Fruit fly (Drosophila melanogaster) whole organism, embryonic: ENCODE measurements around the gene CG13982.

Experiments used
- Adf1 ChIP-seq: fragments of 200-800 bp; sonication (Bioruptor generic); IDR thresholded peaks from 2 replicates; pipeline ENCODE4 v1.3.6; 2022; ENCODE audit warnings: missing biosample characterization, missing genetic modification characterization
- CG10209 ChIP-seq: fragments of 200-800 bp; sonication (Bioruptor generic); optimal IDR thresholded peaks from 3 replicates; lab custom pipeline; 2017; ENCODE audit warnings: missing biosample characterization, mild to moderate bottlenecking, missing genetic modification characterization, missing genetic modification reagents
- CG11398 ChIP-seq: fragments of 200-800 bp; sonication (Bioruptor generic); optimal IDR thresholded peaks from 2 replicates; lab custom pipeline; 2016; ENCODE audit warnings: missing biosample characterization, missing genetic modification characterization
- CG12299 ChIP-seq: fragments of 200-800 bp; sonication (Bioruptor generic); optimal IDR thresholded peaks from 2 replicates; lab custom pipeline; 2018; ENCODE audit warnings: missing biosample characterization, mild to moderate bottlenecking, missing genetic modification characterization
- CG12942 ChIP-seq: fragments of 200-800 bp; sonication (Bioruptor generic); optimal IDR thresholded peaks from 3 replicates; lab custom pipeline; 2016; ENCODE audit warnings: missing biosample characterization, missing genetic modification characterization
- CG13775 ChIP-seq: fragments of 200-800 bp; sonication (Bioruptor generic); optimal IDR thresholded peaks from 3 replicates; lab custom pipeline; 2017; ENCODE audit warnings: missing biosample characterization, mild to moderate bottlenecking, missing genetic modification characterization
- CG14860 ChIP-seq: fragments of 200-800 bp; sonication (Bioruptor generic); IDR thresholded peaks from 3 replicates; pipeline ENCODE4 v1.3.6; 2022; ENCODE audit warnings: missing biosample characterization, missing genetic modification characterization; ENCODE audit not compliant: partially characterized antibody
- CG1529 ChIP-seq: fragments of 200-800 bp; sonication (Bioruptor generic); optimal IDR thresholded peaks from 3 replicates; lab custom pipeline; 2018; ENCODE audit warnings: missing biosample characterization, missing genetic modification characterization
- CG17359 ChIP-seq: fragments of 200-800 bp; sonication (Bioruptor generic); optimal IDR thresholded peaks from 3 replicates; lab custom pipeline; 2018; ENCODE audit warnings: missing biosample characterization, mild to moderate bottlenecking, missing genetic modification characterization, moderate library complexity
- CG17802 ChIP-seq: fragments of 200-800 bp; sonication (Bioruptor generic); optimal IDR thresholded peaks from 2 replicates; lab custom pipeline; 2018; ENCODE audit warnings: missing biosample characterization, mild to moderate bottlenecking, missing genetic modification characterization, moderate library complexity
- CG18262 ChIP-seq: fragments of 200-800 bp; optimal IDR thresholded peaks from 3 replicates; lab custom pipeline; 2019; ENCODE audit warnings: missing biosample characterization, mild to moderate bottlenecking, missing genetic modification characterization, moderate library complexity
- CG3065 ChIP-seq: fragments of 200-800 bp; sonication (Bioruptor generic); optimal IDR thresholded peaks from 2 replicates; lab custom pipeline; 2016; ENCODE audit warnings: missing biosample characterization, missing genetic modification characterization
- CG31388 ChIP-seq: fragments of 200-800 bp; sonication (Bioruptor generic); optimal IDR thresholded peaks from 2 replicates; lab custom pipeline; 2016; ENCODE audit warnings: missing biosample characterization, missing genetic modification characterization
- CG4707 ChIP-seq: fragments of 200-800 bp; sonication (Bioruptor generic); optimal IDR thresholded peaks from 2 replicates; lab custom pipeline; 2018; ENCODE audit warnings: missing biosample characterization, mild to moderate bottlenecking, missing genetic modification characterization, moderate library complexity
- CG4820 ChIP-seq: fragments of 200-800 bp; sonication (Bioruptor generic); optimal IDR thresholded peaks from 3 replicates; lab custom pipeline; 2016; ENCODE audit warnings: missing biosample characterization, missing genetic modification characterization
- CG6654 ChIP-seq: fragments of 200-800 bp; sonication (Bioruptor generic); optimal IDR thresholded peaks from 2 replicates; lab custom pipeline; 2017; ENCODE audit warnings: missing biosample characterization, mild to moderate bottlenecking, missing genetic modification characterization
- CG6791 ChIP-seq: fragments of 200-800 bp; sonication (Bioruptor generic); IDR thresholded peaks from 3 replicates; pipeline ENCODE4 v1.3.6; 2022; ENCODE audit warnings: missing biosample characterization, missing genetic modification characterization; ENCODE audit not compliant: partially characterized antibody
- CG6813 ChIP-seq: fragments of 200-800 bp; sonication (Bioruptor generic); optimal IDR thresholded peaks from 2 replicates; lab custom pipeline; 2017; ENCODE audit warnings: missing biosample characterization, missing genetic modification characterization, mild to moderate bottlenecking, moderate library complexity, missing genetic modification reagents
- CG7556 ChIP-seq: fragments of 200-800 bp; sonication (Bioruptor generic); optimal IDR thresholded peaks from 2 replicates; lab custom pipeline; 2017; ENCODE audit warnings: missing biosample characterization, mild to moderate bottlenecking, missing genetic modification characterization
- CG7786 ChIP-seq: fragments of 200-800 bp; sonication (Bioruptor generic); optimal IDR thresholded peaks from 2 replicates; lab custom pipeline; 2016; ENCODE audit warnings: missing biosample characterization, missing genetic modification characterization
- CG8359 ChIP-seq: fragments of 200-800 bp; sonication (Bioruptor generic); optimal IDR thresholded peaks from 2 replicates; lab custom pipeline; 2017; ENCODE audit warnings: missing biosample characterization, mild to moderate bottlenecking, missing genetic modification characterization, borderline replicate concordance
- CG9876 ChIP-seq: fragments of 200-800 bp; sonication (Bioruptor generic); optimal IDR thresholded peaks from 2 replicates; lab custom pipeline; 2016; ENCODE audit warnings: missing biosample characterization, missing genetic modification characterization
- CG9932 ChIP-seq: fragments of 200-800 bp; sonication (Bioruptor generic); IDR thresholded peaks from 2 replicates; pipeline ENCODE4 v1.3.6; 2022; ENCODE audit warnings: missing biosample characterization, missing genetic modification characterization
- CHES-1-like ChIP-seq: fragments of 200-800 bp; sonication (Bioruptor generic); optimal IDR thresholded peaks from 2 replicates; lab custom pipeline; 2016; ENCODE audit warnings: missing biosample characterization, missing genetic modification characterization
- Dad ChIP-seq: fragments of 200-800 bp; sonication (Bioruptor generic); optimal IDR thresholded peaks from 3 replicates; lab custom pipeline; 2016; ENCODE audit warnings: missing biosample characterization, missing genetic modification characterization
- Dfd ChIP-seq, 2 experiments: fragments of >200 bp; optimal IDR thresholded peaks; 2 replicates each; lab custom pipeline; 2017; ENCODE audit warnings: missing biosample characterization in 2 of 2, missing genetic modification characterization in 2 of 2
- ERR ChIP-seq: fragments of 200-800 bp; sonication (Bioruptor generic); optimal IDR thresholded peaks from 2 replicates; lab custom pipeline; 2016; ENCODE audit warnings: missing biosample characterization, missing genetic modification characterization
- Elba2 ChIP-seq: fragments of 200-800 bp; sonication (Bioruptor generic); optimal IDR thresholded peaks from 3 replicates; lab custom pipeline; 2016; ENCODE audit warnings: missing biosample characterization, missing genetic modification characterization
- Ets97D ChIP-seq: fragments of 200-800 bp; sonication (Bioruptor generic); optimal IDR thresholded peaks from 3 replicates; lab custom pipeline; 2016; ENCODE audit warnings: missing biosample characterization, missing genetic modification characterization
- HLH4C ChIP-seq: fragments of 200-800 bp; sonication (Bioruptor generic); IDR thresholded peaks from 3 replicates; pipeline ENCODE4 v1.3.6; 2022; ENCODE audit warnings: missing biosample characterization, missing genetic modification characterization; ENCODE audit not compliant: partially characterized antibody
- Hand ChIP-seq: fragments of 200-800 bp; sonication (Bioruptor generic); optimal IDR thresholded peaks from 2 replicates; lab custom pipeline; 2017; ENCODE audit warnings: mild to moderate bottlenecking, missing biosample characterization, missing genetic modification reagents, missing genetic modification characterization
- Hsf ChIP-seq: fragments of 200-800 bp; sonication (Bioruptor generic); optimal IDR thresholded peaks from 3 replicates; lab custom pipeline; 2016; ENCODE audit warnings: missing biosample characterization, missing genetic modification characterization
- MESR4 ChIP-seq: fragments of 200-800 bp; sonication (Bioruptor generic); optimal IDR thresholded peaks from 2 replicates; lab custom pipeline; 2018; ENCODE audit warnings: missing biosample characterization, mild to moderate bottlenecking, missing genetic modification characterization, moderate library complexity
- Ravus ChIP-seq: fragments of 200-800 bp; sonication (Bioruptor generic); IDR thresholded peaks from 2 replicates; pipeline ENCODE4 v1.3.6; 2022; ENCODE audit warnings: missing biosample characterization, missing genetic modification characterization
- Taf1 ChIP-seq: fragments of 200-800 bp; sonication (Bioruptor generic); IDR thresholded peaks from 2 replicates; pipeline ENCODE4 v1.3.6; 2022; ENCODE audit warnings: missing biosample characterization, missing genetic modification characterization
- cas ChIP-seq: fragments of 200-800 bp; sonication (Bioruptor generic); IDR thresholded peaks from 2 replicates; pipeline ENCODE4 v1.3.6; 2022; ENCODE audit warnings: missing biosample characterization, missing genetic modification characterization
- chif ChIP-seq, 2 experiments: fragments of 200-800 bp; sonication (Bioruptor generic); optimal IDR thresholded peaks; 3 replicates each; lab custom pipeline; 2016; ENCODE audit warnings: missing biosample characterization in 2 of 2, missing genetic modification characterization in 2 of 2
- chinmo ChIP-seq: fragments of 200-800 bp; sonication (Bioruptor generic); IDR thresholded peaks from 4 replicates; pipeline ENCODE4 v1.3.6; 2022; ENCODE audit warnings: missing biosample characterization, missing genetic modification characterization; ENCODE audit not compliant: partially characterized antibody
- chn ChIP-seq: fragments of 200-800 bp; sonication (Bioruptor generic); optimal IDR thresholded peaks from 2 replicates; lab custom pipeline; 2016; ENCODE audit warnings: missing biosample characterization, missing genetic modification characterization
- crc ChIP-seq: fragments of 200-800 bp; sonication (Bioruptor generic); optimal IDR thresholded peaks from 2 replicates; lab custom pipeline; 2016; ENCODE audit warnings: missing biosample characterization, missing genetic modification characterization
- eyg ChIP-seq: fragments of 200-800 bp; sonication (Bioruptor generic); optimal IDR thresholded peaks from 3 replicates; lab custom pipeline; 2016; ENCODE audit warnings: missing biosample characterization, missing genetic modification characterization
- ham ChIP-seq: fragments of 200-800 bp; sonication (Bioruptor generic); IDR thresholded peaks from 2 replicates; pipeline ENCODE4 v1.3.6; 2022; ENCODE audit warnings: missing biosample characterization, missing genetic modification characterization
- kah ChIP-seq: fragments of 200-800 bp; sonication (Bioruptor generic); optimal IDR thresholded peaks from 2 replicates; lab custom pipeline; 2018; ENCODE audit warnings: missing biosample characterization, mild to moderate bottlenecking, missing genetic modification characterization
- lola ChIP-seq, 3 experiments: fragments of >200 bp in 2 of 3; fragments of 200-800 bp in 1 of 3; sonication (Bioruptor generic) in 1 of 3; optimal IDR thresholded peaks; 2 replicates each; lab custom pipeline; 2017 to 2019; ENCODE audit warnings: missing biosample characterization in 3 of 3, missing genetic modification characterization in 3 of 3, mild to moderate bottlenecking in 1 of 3, moderate library complexity in 1 of 3
- maf-S ChIP-seq: fragments of 200-800 bp; sonication (Bioruptor generic); optimal IDR thresholded peaks from 2 replicates; lab custom pipeline; 2016; ENCODE audit warnings: missing biosample characterization, missing genetic modification characterization
- mld ChIP-seq: fragments of 200-800 bp; sonication (Bioruptor generic); IDR thresholded peaks from 3 replicates; pipeline ENCODE4 v1.3.6; 2022; ENCODE audit warnings: missing biosample characterization, missing genetic modification characterization; ENCODE audit not compliant: partially characterized antibody
- schlank ChIP-seq: fragments of 200-800 bp; sonication (Bioruptor generic); optimal IDR thresholded peaks from 2 replicates; lab custom pipeline; 2018; ENCODE audit warnings: missing biosample characterization, mild to moderate bottlenecking, missing genetic modification characterization
- sim ChIP-seq: fragments of 200-800 bp; sonication (Bioruptor generic); IDR thresholded peaks from 2 replicates; pipeline ENCODE4 v1.3.6; 2022; ENCODE audit warnings: missing biosample characterization, missing genetic modification characterization
- sug ChIP-seq: fragments of 200-800 bp; optimal IDR thresholded peaks from 2 replicates; lab custom pipeline; 2019; ENCODE audit warnings: missing biosample characterization, mild to moderate bottlenecking, missing genetic modification characterization, moderate library complexity
- tin ChIP-seq: fragments of 200-800 bp; sonication (Bioruptor generic); optimal IDR thresholded peaks from 3 replicates; lab custom pipeline; 2016; ENCODE audit warnings: missing biosample characterization, missing genetic modification characterization
- tup ChIP-seq: fragments of 200-800 bp; sonication (Bioruptor generic); optimal IDR thresholded peaks from 2 replicates; lab custom pipeline; 2016; ENCODE audit warnings: missing biosample characterization, mild to moderate bottlenecking, missing genetic modification characterization, moderate library complexity

The CG13982 gene

DNA sequence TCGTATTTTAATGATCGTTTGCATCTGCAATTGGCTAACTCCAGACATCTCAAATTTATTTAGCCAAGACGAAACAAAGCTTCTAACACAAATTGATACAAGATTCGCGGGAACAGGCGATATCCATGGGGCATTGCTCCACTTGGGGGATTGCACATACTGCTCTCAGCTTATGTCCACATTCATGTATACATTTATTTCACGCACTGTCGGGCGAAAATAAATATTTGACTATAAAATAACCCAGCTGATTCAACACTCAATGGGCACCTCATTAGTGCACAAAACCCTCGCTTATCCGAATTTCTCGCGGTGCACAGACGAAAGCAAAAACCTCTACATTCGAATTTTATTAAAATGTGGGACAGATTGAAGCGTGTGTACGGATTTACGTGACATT lies 49.4 kb downstream of the CG13982 start (continued):
- peak; percentile 52 for TF ChIP-seq CG1529 (GFP tag; lab: Kevin White, UChicago)
- TF ChIP-seq CG17802 (tag; lab: Kevin White, UChicago): no peak
- TF ChIP-seq CG3065 (GFP tag; lab: Kevin White, UChicago): no peak
- TF ChIP-seq Adf1 (GFP tag; lab: Robert Waterston, UW): no peak
- TF ChIP-seq ERR: no peak
- TF ChIP-seq CG12942 (GFP tag; lab: Kevin White, UChicago): no peak
- TF ChIP-seq Elba2 (GFP tag; lab: Kevin White, UChicago): no peak
- TF ChIP-seq Ravus (GFP tag; lab: Robert Waterston, UW): no peak
- TF ChIP-seq kah (GFP tag; lab: Kevin White, UChicago): peak; percentile 49
- no peak for TF ChIP-seq Hand (GFP tag; lab: Kevin White, UChicago)
- TF ChIP-seq sim: no peak
- no peak for TF ChIP-seq schlank (tag; lab: Kevin White, UChicago)
- TF ChIP-seq ham (GFP tag; lab: Robert Waterston, UW): no peak
- 0 out of 3 replicates have a peak, but pooled peaks have one; percentile 32 for TF ChIP-seq CG6791
- no peak for TF ChIP-seq CG7556 (GFP tag; lab: Kevin White, UChicago)
- TF ChIP-seq CG7786 (GFP tag; lab: Kevin White, UChicago): no peak
- no peak for TF ChIP-seq CG13775 (GFP tag; lab: Kevin White, UChicago)
- no peak for TF ChIP-seq cas (GFP tag; lab: Robert Waterston, UW)
- TF ChIP-seq CG6813 (GFP tag; lab: Kevin White, UChicago): peak; percentile 70
- no peak for TF ChIP-seq crc (GFP tag; lab: Kevin White, UChicago)
- TF ChIP-seq maf-S (GFP tag; lab: Kevin White, UChicago): no peak
- no peak for TF ChIP-seq tup
- no peak for TF ChIP-seq chn (GFP tag; lab: Kevin White, UChicago)
- no peak for TF ChIP-seq MESR4 (GFP tag; lab: Kevin White, UChicago)
- no peak for TF ChIP-seq Dfd (GFP tag; optimal IDR thresholded peaks at IDR 0.05; lab: Kevin White, UChicago)
- TF ChIP-seq mld (GFP tag; lab: Robert Waterston, UW): no peak
- no peak for TF ChIP-seq tin (GFP tag; lab: Kevin White, UChicago)
- TF ChIP-seq chinmo (GFP tag; lab: Robert Waterston, UW): no peak
- no peak for TF ChIP-seq CG31388 (GFP tag; lab: Kevin White, UChicago)
- no peak for TF ChIP-seq sug (tag; lab: Kevin White, UChicago)
- TF ChIP-seq CG14860 (GFP tag; lab: Robert Waterston, UW): no peak
- TF ChIP-seq Dad (GFP tag; lab: Kevin White, UChicago): no peak
- TF ChIP-seq chif (GFP tag; optimal IDR thresholded peaks at IDR 0.05; lab: Kevin White, UChicago): peak in 1 of 2 experiments; percentile 34
- TF ChIP-seq eyg: no peak
- no peak for TF ChIP-seq CG8359 (GFP tag; lab: Kevin White, UChicago)
- TF ChIP-seq CG17359 (tag; lab: Kevin White, UChicago): peak; percentile 59
- no peak for TF ChIP-seq HLH4C (GFP tag; lab: Robert Waterston, UW)
- TF ChIP-seq CG10209 (GFP tag; lab: Kevin White, UChicago): peak; percentile 26
- TF ChIP-seq CG4707 (GFP tag; lab: Kevin White, UChicago): peak; percentile 55
- no peak for TF ChIP-seq Taf1 (GFP tag; lab: Robert Waterston, UW)
- no peak for TF ChIP-seq Ets97D (GFP tag; lab: Kevin White, UChicago)
- TF ChIP-seq CHES-1-like (GFP tag; lab: Kevin White, UChicago): no peak
- TF ChIP-seq CG6654: no peak
- peak; percentile 20 for TF ChIP-seq CG18262
- no peak for TF ChIP-seq CG9932 (GFP tag; lab: Robert Waterston, UW)
- no peak for TF ChIP-seq CG4820 (GFP tag; lab: Kevin White, UChicago)
- TF ChIP-seq Hsf (GFP tag; lab: Kevin White, UChicago): no peak
- peak in 1 of 3 experiments; percentile 5 for TF ChIP-seq lola (GFP tag; optimal IDR thresholded peaks at IDR 0.05; lab: Kevin White, UChicago)
- TF ChIP-seq CG9876 (GFP tag; lab: Kevin White, UChicago): no peak
- no peak for TF ChIP-seq CG11398
- no peak for TF ChIP-seq CG12299
